Worm (Caenorhabditis elegans) whole organism, mixed stage, embryonic: ENCODE measurements around the gene sma-6.

ENCODE experiments used
- M03D4.4 ChIP-seq: sonication (generic microtip); optimal IDR thresholded peaks from 2 replicates; lab custom pipeline; 2017; ENCODE audit warnings: mild to moderate bottlenecking, missing genetic modification characterization, missing compliant biosample characterization
- blmp-1 ChIP-seq: fragments of 150-350 bp; optimal IDR thresholded peaks from 2 replicates; lab custom pipeline; 2014; ENCODE audit warnings: missing biosample characterization, missing genetic modification characterization
- ceh-39 ChIP-seq: fragments of 150-350 bp; optimal IDR thresholded peaks from 2 replicates; lab custom pipeline; 2014; ENCODE audit warnings: missing biosample characterization, missing genetic modification characterization
- ceh-43 ChIP-seq: fragments of 200-800 bp; sonication (Bioruptor generic); optimal IDR thresholded peaks from 2 replicates; lab custom pipeline; 2018; ENCODE audit warnings: mild to moderate bottlenecking, missing genetic modification characterization, moderate library complexity, missing compliant biosample characterization
- ceh-83 ChIP-seq: fragments of 200-800 bp; sonication (Bioruptor generic); optimal IDR thresholded peaks from 2 replicates; lab custom pipeline; 2018; ENCODE audit warnings: mild to moderate bottlenecking, missing genetic modification characterization, missing compliant biosample characterization
- ces-1 ChIP-seq: fragments of 150-350 bp; optimal IDR thresholded peaks from 2 replicates; lab custom pipeline; 2014; ENCODE audit warnings: missing biosample characterization, missing genetic modification reagents, missing genetic modification characterization
- cnd-1 ChIP-seq: fragments of 200-800 bp; sonication (Bioruptor generic); optimal IDR thresholded peaks from 2 replicates; lab custom pipeline; 2018; ENCODE audit warnings: mild to moderate bottlenecking, missing genetic modification characterization, missing compliant biosample characterization
- elt-1 ChIP-seq: sonication (generic microtip); optimal IDR thresholded peaks from 2 replicates; lab custom pipeline; 2017; ENCODE audit warnings: missing genetic modification characterization, mild to moderate bottlenecking, missing compliant biosample characterization, antibody characterized with exemption, moderate library complexity, borderline replicate concordance; ENCODE audit not compliant: insufficient read depth
- flh-1 ChIP-seq: fragments of 200-800 bp; sonication (Bioruptor generic); optimal IDR thresholded peaks from 2 replicates; lab custom pipeline; 2018; ENCODE audit warnings: mild to moderate bottlenecking, missing genetic modification characterization, moderate library complexity, missing compliant biosample characterization
- ham-2 ChIP-seq: fragments of 200-800 bp; sonication (Bioruptor generic); optimal IDR thresholded peaks from 2 replicates; lab custom pipeline; 2018; ENCODE audit warnings: mild to moderate bottlenecking, missing genetic modification characterization, missing compliant biosample characterization
- hlh-1 ChIP-seq: fragments of 150-350 bp; optimal IDR thresholded peaks from 2 replicates; lab custom pipeline; 2014; ENCODE audit warnings: missing biosample characterization, missing genetic modification reagents, missing genetic modification characterization
- lin-13 ChIP-seq: fragments of 150-350 bp; optimal IDR thresholded peaks from 2 replicates; lab custom pipeline; 2014; ENCODE audit warnings: missing biosample characterization, missing genetic modification characterization
- lin-32 ChIP-seq: fragments of 200-800 bp; sonication (Bioruptor generic); optimal IDR thresholded peaks from 2 replicates; lab custom pipeline; 2018; ENCODE audit warnings: mild to moderate bottlenecking, missing genetic modification characterization, missing compliant biosample characterization
- mab-5 ChIP-seq: fragments of 150-350 bp; optimal IDR thresholded peaks from 2 replicates; lab custom pipeline; 2014; ENCODE audit warnings: missing biosample characterization, missing genetic modification characterization
- mep-1 ChIP-seq: fragments of 150-350 bp; optimal IDR thresholded peaks from 2 replicates; lab custom pipeline; 2017; ENCODE audit warnings: missing biosample characterization, missing genetic modification reagents, missing genetic modification characterization, inconsistent platforms
- mls-2 ChIP-seq: sonication (generic microtip); optimal IDR thresholded peaks from 2 replicates; lab custom pipeline; 2016; ENCODE audit warnings: mild to moderate bottlenecking, missing genetic modification characterization, moderate library complexity, missing compliant biosample characterization
- nhr-12 ChIP-seq: fragments of 150-350 bp; optimal IDR thresholded peaks from 2 replicates; lab custom pipeline; 2014; ENCODE audit warnings: missing biosample characterization, missing genetic modification characterization
- nhr-237 ChIP-seq: fragments of 150-350 bp; optimal IDR thresholded peaks from 2 replicates; lab custom pipeline; 2014; ENCODE audit warnings: missing biosample characterization, missing genetic modification characterization
- nhr-28 ChIP-seq: fragments of 150-350 bp; optimal IDR thresholded peaks from 2 replicates; lab custom pipeline; 2014; ENCODE audit warnings: missing biosample characterization, missing genetic modification characterization
- nhr-76 ChIP-seq: sonication (generic microtip); optimal IDR thresholded peaks from 2 replicates; lab custom pipeline; 2017; ENCODE audit warnings: missing biosample characterization, missing genetic modification characterization
- pha-4 ChIP-seq: fragments of 150-350 bp; optimal IDR thresholded peaks from 2 replicates; lab custom pipeline; 2018; ENCODE audit warnings: missing biosample characterization, missing genetic modification reagents, missing genetic modification characterization
- sem-2 ChIP-seq: fragments of 200-800 bp; sonication (Bioruptor generic); optimal IDR thresholded peaks from 2 replicates; lab custom pipeline; 2018; ENCODE audit warnings: mild to moderate bottlenecking, missing genetic modification characterization, missing compliant biosample characterization
- sptf-1 ChIP-seq: sonication (generic microtip); optimal IDR thresholded peaks from 2 replicates; lab custom pipeline; 2017; ENCODE audit warnings: mild to moderate bottlenecking, missing genetic modification characterization, moderate library complexity, missing compliant biosample characterization
- tbx-8 ChIP-seq: fragments of 200-800 bp; sonication (Bioruptor generic); optimal IDR thresholded peaks from 2 replicates; lab custom pipeline; 2018; ENCODE audit warnings: mild to moderate bottlenecking, missing genetic modification characterization, moderate library complexity, missing compliant biosample characterization
- unc-39 ChIP-seq: fragments of 150-350 bp; optimal IDR thresholded peaks from 2 replicates; lab custom pipeline; 2014; ENCODE audit warnings: missing biosample characterization, missing genetic modification characterization
- unc-62 ChIP-seq: fragments of 150-350 bp; optimal IDR thresholded peaks from 2 replicates; lab custom pipeline; 2014; ENCODE audit warnings: missing biosample characterization, missing genetic modification reagents, missing genetic modification characterization
- zip-8 ChIP-seq: fragments of 150-350 bp; optimal IDR thresholded peaks from 2 replicates; lab custom pipeline; 2014; ENCODE audit warnings: missing biosample characterization, missing genetic modification characterization
- ztf-11 ChIP-seq: fragments of 150-350 bp; optimal IDR thresholded peaks from 2 replicates; lab custom pipeline; 2014; ENCODE audit warnings: missing biosample characterization, missing genetic modification characterization

Gene sma-6

DNA sequence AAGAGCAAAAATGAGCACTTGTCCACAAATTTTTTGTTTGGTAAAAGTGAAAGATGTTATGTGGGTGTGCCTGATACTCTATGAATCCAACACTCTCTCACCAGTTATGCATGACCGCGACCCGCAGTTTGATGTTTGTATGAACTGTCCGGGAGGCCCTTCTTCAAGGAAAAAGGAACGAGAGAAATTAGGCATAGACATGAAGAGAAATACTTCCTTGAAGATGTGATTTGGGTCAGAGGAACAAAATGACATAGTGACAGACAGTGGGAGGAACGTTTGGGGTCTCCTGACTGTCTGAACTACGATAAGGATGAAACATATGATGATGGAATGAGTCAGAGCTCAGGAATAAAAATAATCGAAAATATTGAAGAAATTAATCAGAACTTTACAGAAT, 16.8 kb downstream of the sma-6 start:
- TF ChIP-seq nhr-76 (tag; lab: Kevin White, UChicago) (no peak), ceh-43 (GFP tag; lab: Kevin White, UChicago) (no peak)

DNA sequence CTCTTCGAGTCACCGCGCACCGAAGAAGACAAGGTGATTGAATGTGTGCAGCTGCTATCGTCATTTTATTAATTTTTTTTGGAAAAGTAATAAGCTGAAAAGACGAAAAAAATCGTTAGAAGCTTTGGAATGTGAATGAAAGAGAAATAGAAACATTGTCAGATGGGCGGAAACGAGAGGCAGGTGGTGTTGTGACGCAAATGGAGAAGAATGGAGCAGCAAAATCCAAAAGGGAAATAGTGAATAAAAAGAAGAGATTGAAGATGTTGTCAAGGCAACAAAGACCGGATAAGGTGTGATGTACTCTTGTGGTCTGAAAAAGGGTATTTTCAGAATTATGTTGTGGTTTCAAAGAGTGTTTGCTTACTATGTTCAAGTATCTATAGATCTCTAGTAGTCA, 18.2 kb downstream of the sma-6 start:
- TF ChIP-seq ceh-83 (GFP tag; lab: Kevin White, UChicago) (no peak), ceh-43 (GFP tag; lab: Kevin White, UChicago) (no peak), M03D4.4 (no peak)

DNA sequence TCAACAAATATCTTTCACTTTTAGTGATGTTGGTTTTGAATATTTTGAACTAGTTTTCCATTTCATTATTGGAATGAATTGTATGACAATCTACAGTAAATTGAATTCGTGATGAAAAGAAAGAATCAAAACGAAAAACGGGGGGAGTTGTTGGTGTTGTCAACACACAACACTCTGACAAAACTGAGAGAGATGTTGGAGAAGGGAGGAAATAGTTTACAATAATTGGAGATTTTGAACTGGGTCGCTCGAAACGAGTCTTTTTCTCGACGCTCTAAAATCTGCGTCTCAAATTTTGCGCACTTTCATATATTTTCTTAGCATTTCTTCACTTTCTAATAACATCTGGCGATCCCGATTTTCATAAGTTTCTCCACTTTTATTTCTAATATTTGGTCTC, 19.6 kb downstream of the sma-6 start, which contains the start of gene txt-18:
Gene txt-18 (plus strand): TSS at position 180 of the 400 bp plus-strand sequence.
- no peak for TF ChIP-seq ztf-11 (tag; lab: Kevin White, UChicago)
- TF ChIP-seq nhr-237 (tag; lab: Kevin White, UChicago): peak; percentile 42

DNA sequence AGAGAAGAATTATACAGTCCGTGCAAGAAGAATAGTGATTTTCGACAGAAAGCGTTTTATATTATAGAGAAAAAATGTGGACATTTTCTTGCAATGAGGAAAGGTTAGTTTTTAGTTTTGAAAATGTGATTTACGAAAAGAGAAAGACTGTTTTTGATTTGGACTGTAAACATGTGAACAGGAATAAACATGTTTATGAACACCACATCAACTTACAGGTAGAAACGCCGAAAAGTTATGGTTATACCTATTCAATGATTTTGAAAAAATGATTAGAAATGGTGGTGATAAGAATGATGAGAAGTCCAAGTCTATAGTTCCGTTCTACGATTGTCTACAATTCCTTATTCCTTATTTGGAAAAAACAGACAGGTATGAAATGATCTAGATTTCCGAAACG, 20.2 kb downstream of the sma-6 start:
- TF ChIP-seq sem-2 (GFP tag; lab: Kevin White, UChicago) (no peak), ces-1 (no peak), nhr-12 (tag; lab: Kevin White, UChicago) (no peak), mab-5 (no peak)

- TF ChIP-seq ham-2 (no peak), nhr-12 (tag; lab: Kevin White, UChicago) (no peak), lin-13 (tag; lab: Kevin White, UChicago) (no peak), sem-2 (GFP tag; lab: Kevin White, UChicago) (no peak), blmp-1 (tag; lab: Kevin White, UChicago) (no peak), elt-1 (tag; lab: Kevin White, UChicago) (no peak), mab-5 (no peak), flh-1 (no peak), nhr-237 (tag; lab: Kevin White, UChicago) (no peak), nhr-28 (tag; lab: Kevin White, UChicago) (no peak)
Measured at ce11 chrII:6345195-6346158, 21.2 kb downstream of the sma-6 start, which contains the start of gene C32D5.8. C32D5.8 (minus strand) TSS chrII:6345964.

DNA sequence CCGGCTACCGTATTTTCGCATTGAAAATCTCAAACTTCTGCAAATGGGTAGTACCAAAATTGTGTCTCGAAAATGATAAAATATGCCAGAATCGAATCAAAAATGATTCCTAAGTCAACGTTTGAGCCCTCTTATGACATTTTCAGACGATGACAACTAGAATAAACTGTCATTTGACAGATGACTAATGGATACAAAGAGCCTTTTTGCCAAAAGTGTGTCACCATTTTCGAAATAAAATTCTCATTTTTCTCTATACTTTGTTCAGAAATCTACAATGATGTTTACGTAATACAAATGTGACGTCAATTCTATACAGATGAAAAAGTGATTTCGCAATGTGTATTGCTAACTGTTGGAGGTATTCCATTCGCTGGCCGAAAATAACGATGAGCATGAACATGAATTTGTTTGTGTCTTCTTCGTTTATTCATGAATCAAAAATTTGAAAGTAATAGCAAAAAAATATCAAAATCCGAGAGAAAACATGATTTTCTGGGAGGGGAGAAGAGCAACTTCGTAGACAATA, 22.3 kb downstream of the sma-6 start:
- TF ChIP-seq cnd-1 (peak; percentile 5), hlh-1 (tag; lab: Kevin White, UChicago) (no peak), tbx-8 (GFP tag; lab: Kevin White, UChicago) (peak; percentile 14), lin-13 (tag; lab: Kevin White, UChicago) (no peak), ceh-83 (GFP tag; lab: Kevin White, UChicago) (peak; percentile 67)
- TF ChIP-seq, all 35 proteins: peak for 3

DNA sequence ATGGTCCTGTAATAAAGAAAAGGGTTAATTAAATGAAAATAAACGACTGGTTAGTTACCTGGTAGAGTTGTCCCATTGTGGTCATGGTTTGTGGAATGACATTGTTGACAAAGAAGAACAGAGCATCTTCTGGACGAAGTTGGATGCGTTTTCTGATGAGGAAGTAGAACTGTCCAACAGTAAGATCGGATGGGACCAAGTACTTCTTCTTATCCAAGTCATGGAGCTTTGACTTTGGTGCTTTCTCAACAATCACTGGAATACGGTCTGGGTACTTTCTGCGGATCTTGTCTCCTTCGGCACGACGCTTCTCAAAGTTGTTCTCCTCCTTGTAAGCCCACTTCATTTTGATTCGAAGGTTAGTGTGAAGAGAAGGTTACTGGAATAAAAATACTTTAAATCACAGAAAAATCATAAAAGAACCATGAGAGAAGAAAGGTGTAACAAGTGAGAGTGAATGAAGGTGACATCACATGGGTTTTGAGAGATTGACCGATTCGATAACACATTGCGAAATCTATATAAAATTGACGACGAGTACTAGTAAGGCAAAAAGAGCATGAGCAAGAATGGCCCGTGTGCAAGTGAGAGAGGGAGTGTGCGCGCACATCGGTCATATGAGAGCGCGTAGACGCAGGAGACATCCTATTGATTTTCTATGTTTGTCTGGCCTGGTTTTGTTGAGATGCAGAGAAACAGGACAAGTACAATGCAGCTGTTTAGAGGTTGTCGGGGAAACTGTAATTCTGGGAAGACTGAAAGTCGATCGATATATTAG, 23.2 kb downstream of the sma-6 start, which contains the start of gene lgg-1:
Gene lgg-1 (minus strand): TSS at position 379 of the 778 bp plus-strand sequence.
- TF ChIP-seq M03D4.4 (no peak), lin-32 (GFP tag; lab: Kevin White, UChicago) (peak; percentile 44), sptf-1 (peak; percentile 35), ces-1 (peak; percentile 31), nhr-76 (tag; lab: Kevin White, UChicago) (no peak), unc-62 (no peak), sem-2 (GFP tag; lab: Kevin White, UChicago) (no peak), mep-1 (tag; lab: Kevin White, UChicago) (peak; percentile 34), nhr-237 (tag; lab: Kevin White, UChicago) (peak; percentile 5), pha-4 (tag; lab: Kevin White, UChicago) (peak; percentile 22), mls-2 (tag; lab: Kevin White, UChicago) (no peak), unc-39 (tag; lab: Kevin White, UChicago) (no peak), lin-13 (tag; lab: Kevin White, UChicago) (peak; percentile 47), nhr-28 (tag; lab: Kevin White, UChicago) (no peak), elt-1 (tag; lab: Kevin White, UChicago) (peak; percentile 73), ceh-39 (peak; percentile 18), zip-8 (no peak), nhr-12 (tag; lab: Kevin White, UChicago) (no peak)
